Fruit fly (Drosophila melanogaster) whole organism, adult: ENCODE results near the gene gig.

Experiments used
- CG11617 ChIP-seq: fragments of 200-800 bp; sonication (Bioruptor generic); optimal IDR thresholded peaks from 2 replicates; lab custom pipeline; 2017; ENCODE audit warnings: mild to moderate bottlenecking, missing biosample characterization, missing genetic modification reagents, missing genetic modification characterization
- CG12768 ChIP-seq: fragments of 200-800 bp; sonication (Bioruptor generic); optimal IDR thresholded peaks from 2 replicates; lab custom pipeline; 2017; ENCODE audit warnings: missing biosample characterization, missing genetic modification characterization, mild to moderate bottlenecking, moderate library complexity, missing genetic modification reagents
- CG14711 ChIP-seq: fragments of 200-800 bp; sonication (Bioruptor generic); optimal IDR thresholded peaks from 2 replicates; lab custom pipeline; 2018; ENCODE audit warnings: missing biosample characterization, mild to moderate bottlenecking, missing genetic modification characterization, moderate library complexity
- CG1620 ChIP-seq: fragments of 200-800 bp; sonication (Bioruptor generic); optimal IDR thresholded peaks from 2 replicates; lab custom pipeline; 2016; ENCODE audit warnings: missing biosample characterization, missing genetic modification characterization
- CG33017 ChIP-seq: fragments of 200-800 bp; sonication (Bioruptor generic); optimal IDR thresholded peaks from 2 replicates; lab custom pipeline; 2018; ENCODE audit warnings: missing biosample characterization, mild to moderate bottlenecking, missing genetic modification characterization, moderate library complexity
- CG5204 ChIP-seq: fragments of 200-800 bp; sonication (Bioruptor generic); optimal IDR thresholded peaks from 2 replicates; lab custom pipeline; 2016; ENCODE audit warnings: missing biosample characterization, missing genetic modification characterization
- CG7045 ChIP-seq: fragments of 200-800 bp; sonication (Bioruptor generic); optimal IDR thresholded peaks from 2 replicates; lab custom pipeline; 2017; ENCODE audit warnings: missing biosample characterization, mild to moderate bottlenecking, missing genetic modification characterization
- CG7101 ChIP-seq: fragments of 200-800 bp; sonication (Bioruptor generic); optimal IDR thresholded peaks from 2 replicates; lab custom pipeline; 2018; ENCODE audit warnings: missing biosample characterization, mild to moderate bottlenecking, missing genetic modification characterization, moderate library complexity
- Clk ChIP-seq: fragments of 200-800 bp; sonication (Bioruptor generic); optimal IDR thresholded peaks from 2 replicates; lab custom pipeline; 2017; ENCODE audit warnings: missing biosample characterization, missing genetic modification characterization
- Crg-1 ChIP-seq: fragments of 200-800 bp; sonication (Bioruptor generic); optimal IDR thresholded peaks from 2 replicates; lab custom pipeline; 2016; ENCODE audit warnings: missing biosample characterization, missing genetic modification characterization
- Hr96 ChIP-seq: fragments of 200-800 bp; sonication (Bioruptor generic); optimal IDR thresholded peaks from 2 replicates; lab custom pipeline; 2016; ENCODE audit warnings: missing biosample characterization, missing genetic modification characterization
- Mnt ChIP-seq: fragments of 200-800 bp; sonication (Bioruptor generic); optimal IDR thresholded peaks from 2 replicates; lab custom pipeline; 2016; ENCODE audit warnings: missing biosample characterization, mild to moderate bottlenecking, missing genetic modification characterization
- bab1 ChIP-seq: fragments of 200-800 bp; sonication (Bioruptor generic); optimal IDR thresholded peaks from 3 replicates; lab custom pipeline; 2019; ENCODE audit warnings: missing biosample characterization, mild to moderate bottlenecking, missing genetic modification characterization, moderate library complexity
- cic ChIP-seq: fragments of 200-800 bp; sonication (Bioruptor generic); optimal IDR thresholded peaks from 2 replicates; lab custom pipeline; 2017; ENCODE audit warnings: missing biosample characterization, mild to moderate bottlenecking, missing genetic modification characterization, moderate library complexity
- cnc ChIP-seq, 2 experiments: fragments of >200 bp; optimal IDR thresholded peaks; 2 replicates each; lab custom pipeline; 2017
- kay ChIP-seq: fragments of 200-800 bp; sonication (Bioruptor generic); peaks from one replicate; lab custom pipeline; 2016; ENCODE audit warnings: missing biosample characterization, missing genetic modification characterization, borderline replicate concordance
- ovo ChIP-seq: fragments of 200-800 bp; sonication (Bioruptor generic); optimal IDR thresholded peaks from 2 replicates; lab custom pipeline; 2016; ENCODE audit warnings: missing biosample characterization, missing genetic modification characterization
- pad ChIP-seq: fragments of 200-800 bp; sonication (Bioruptor generic); optimal IDR thresholded peaks from 3 replicates; lab custom pipeline; 2017; ENCODE audit warnings: missing biosample characterization, missing genetic modification characterization, mild to moderate bottlenecking, moderate library complexity, missing genetic modification reagents
- tj ChIP-seq: fragments of 200-800 bp; sonication (Bioruptor generic); optimal IDR thresholded peaks from 3 replicates; lab custom pipeline; 2017; ENCODE audit warnings: missing biosample characterization, mild to moderate bottlenecking, missing genetic modification characterization, moderate library complexity
- toe ChIP-seq: fragments of 200-800 bp; sonication (Bioruptor generic); optimal IDR thresholded peaks from 2 replicates; lab custom pipeline; 2016; ENCODE audit warnings: missing biosample characterization, missing genetic modification characterization

The gig gene

dm6 chr3L:20178101-20178500, 49.1 kb downstream of the gig start:
- TF ChIP-seq kay (GFP tag; lab: Kevin White, UChicago), result no peak
- TF ChIP-seq bab1 (GFP tag; lab: Kevin White, UChicago), result no peak
- no peak for TF ChIP-seq Crg-1 (GFP tag; lab: Kevin White, UChicago)
- TF ChIP-seq CG1620 (GFP tag; lab: Kevin White, UChicago), result no peak
- no peak for TF ChIP-seq Mnt (GFP tag; lab: Kevin White, UChicago)
- no peak for TF ChIP-seq CG5204
- TF ChIP-seq ovo (GFP tag; lab: Kevin White, UChicago), result no peak
- no peak for TF ChIP-seq CG7101
- TF ChIP-seq CG14711 (tag; lab: Kevin White, UChicago), result no peak
- no peak for TF ChIP-seq Clk (GFP tag; lab: Kevin White, UChicago)
- TF ChIP-seq CG7045, result no peak
- no peak for TF ChIP-seq toe (GFP tag; lab: Kevin White, UChicago)
- no peak for TF ChIP-seq CG11617
- no peak for TF ChIP-seq CG33017
- no peak for TF ChIP-seq CG12768
- TF ChIP-seq Hr96, result no peak
- TF ChIP-seq cnc (optimal IDR thresholded peaks at IDR 0.05; lab: Kevin White, UChicago), result no peak
- no peak for TF ChIP-seq pad (GFP tag; lab: Kevin White, UChicago)
- no peak for TF ChIP-seq tj (GFP tag; lab: Kevin White, UChicago)
- TF ChIP-seq cic (GFP tag; lab: Kevin White, UChicago), result no peak

- TF ChIP-seq CG1620 (GFP tag; lab: Kevin White, UChicago), result no peak
These were observed 53.8 kb downstream of the gig start for dm6 chr3L:20182799-20183198.

DNA sequence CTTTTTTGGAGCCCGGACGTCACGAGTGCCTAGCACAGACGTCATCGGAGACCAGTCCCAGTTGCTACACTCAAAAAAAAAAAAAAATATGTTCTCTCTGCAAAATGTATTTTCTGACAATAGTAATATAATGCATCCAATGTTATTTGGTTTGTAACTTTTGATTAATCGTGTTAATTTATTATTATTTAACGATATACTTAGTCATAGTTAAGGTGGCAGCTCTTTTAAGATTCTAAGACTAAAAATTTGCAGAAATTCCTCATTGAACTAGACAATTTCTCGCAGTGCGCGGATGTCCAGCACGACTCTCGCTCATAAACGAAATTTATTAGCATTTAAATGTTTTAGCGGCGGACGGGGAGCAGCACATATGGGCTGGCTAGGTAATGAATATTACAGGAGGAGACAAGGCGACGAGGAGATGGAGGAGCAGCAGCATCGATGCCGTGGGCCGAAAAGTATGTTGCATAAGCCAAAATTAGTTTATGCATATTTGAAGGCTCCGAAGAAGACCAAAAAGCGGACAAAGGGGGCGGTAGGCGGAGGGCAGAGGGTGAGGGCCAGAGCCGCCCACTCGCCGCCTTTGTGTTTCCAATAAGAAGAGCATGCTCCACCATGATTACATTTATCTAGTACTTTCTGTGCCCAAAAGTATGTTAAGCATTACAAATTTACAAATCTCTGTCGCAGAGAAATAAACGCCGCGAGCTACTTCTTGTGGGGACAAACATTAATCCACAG, 54.5 kb downstream of the gig start:
- no peak for TF ChIP-seq tj (GFP tag; lab: Kevin White, UChicago)
- peak; percentile 7 for TF ChIP-seq CG5204
- TF ChIP-seq CG12768, result no peak
- no peak for TF ChIP-seq CG33017
- no peak for TF ChIP-seq CG14711 (tag; lab: Kevin White, UChicago)
- no peak for TF ChIP-seq CG7045
- no peak for TF ChIP-seq ovo (GFP tag; lab: Kevin White, UChicago)

DNA sequence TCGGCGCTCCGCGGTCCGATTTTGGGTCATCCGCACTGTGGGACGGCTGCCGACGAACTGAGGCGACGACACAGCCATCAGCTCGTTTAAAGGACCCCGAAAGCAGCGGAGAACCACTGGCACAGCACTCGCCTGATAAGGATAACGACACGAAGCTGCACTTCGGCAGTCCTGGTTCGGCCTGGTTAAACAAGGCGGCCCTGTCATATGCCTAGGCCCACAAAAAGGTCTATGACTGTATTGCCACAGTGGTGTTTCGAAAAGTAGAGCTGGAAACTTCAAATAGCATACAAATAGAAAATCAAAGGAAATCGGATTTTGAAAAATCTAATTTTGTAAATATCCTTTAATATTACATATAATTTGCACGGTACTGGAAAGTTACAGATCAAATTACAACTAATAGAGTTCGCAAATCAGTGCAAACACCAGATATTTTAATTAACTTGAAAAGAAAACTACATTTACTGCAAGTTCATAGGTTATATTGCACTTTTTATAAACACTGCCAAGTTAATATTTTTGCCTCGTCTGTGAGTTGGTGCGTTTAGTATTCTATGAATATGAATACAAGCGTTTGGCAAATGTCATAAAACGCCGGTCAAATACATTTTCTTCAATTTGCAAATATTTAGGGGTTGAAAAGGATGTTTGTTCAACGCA, 56.4 kb downstream of the gig start:
- TF ChIP-seq CG5204 (peak; percentile 51), CG33017 (peak; percentile 32), bab1 (GFP tag; lab: Kevin White, UChicago) (no peak), toe (GFP tag; lab: Kevin White, UChicago) (peak; percentile 9), CG11617 (peak; percentile 6), tj (GFP tag; lab: Kevin White, UChicago) (no peak), kay (GFP tag; lab: Kevin White, UChicago) (no peak), Clk (GFP tag; lab: Kevin White, UChicago) (no peak), pad (GFP tag; lab: Kevin White, UChicago) (no peak), cnc (optimal IDR thresholded peaks at IDR 0.05; lab: Kevin White, UChicago) (no peak), CG12768 (peak; percentile 18), cic (GFP tag; lab: Kevin White, UChicago) (no peak), CG7045 (no peak), CG7101 (peak; percentile 28), ovo (GFP tag; lab: Kevin White, UChicago) (no peak), Hr96 (no peak)

DNA sequence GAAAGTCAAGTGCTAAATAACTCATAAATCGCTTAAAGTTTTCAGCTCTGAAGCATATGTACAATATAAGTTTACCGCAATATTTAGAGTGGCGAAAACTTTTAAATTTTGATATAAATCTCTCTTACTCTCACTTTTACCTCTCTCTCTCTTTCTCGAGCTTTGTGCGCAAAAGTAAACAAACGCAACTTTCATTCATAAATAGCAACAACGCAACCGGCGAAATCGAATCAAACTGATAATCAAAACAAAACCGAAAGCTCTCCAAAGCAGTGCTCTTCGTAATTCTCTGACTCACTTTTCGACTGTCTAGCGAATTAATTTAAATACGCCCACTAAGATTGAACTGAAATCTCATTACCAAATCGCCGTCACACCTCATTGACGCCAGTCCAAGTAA, 56.9 kb downstream of the gig start:
- TF ChIP-seq tj (GFP tag; lab: Kevin White, UChicago) (no peak), Mnt (GFP tag; lab: Kevin White, UChicago) (no peak), cic (GFP tag; lab: Kevin White, UChicago) (peak; percentile 98), kay (GFP tag; lab: Kevin White, UChicago) (peak; percentile 97), CG7101 (no peak)

- TF ChIP-seq cic (GFP tag; lab: Kevin White, UChicago) (peak; percentile 96), CG1620 (GFP tag; lab: Kevin White, UChicago) (no peak), CG7045 (no peak), CG14711 (tag; lab: Kevin White, UChicago) (no peak), Mnt (GFP tag; lab: Kevin White, UChicago) (no peak), cnc (optimal IDR thresholded peaks at IDR 0.05; lab: Kevin White, UChicago) (no peak), CG33017 (no peak), CG12768 (no peak), CG7101 (no peak), toe (GFP tag; lab: Kevin White, UChicago) (no peak), pad (GFP tag; lab: Kevin White, UChicago) (peak; percentile 16), bab1 (GFP tag; lab: Kevin White, UChicago) (no peak), tj (GFP tag; lab: Kevin White, UChicago) (peak; percentile 53), Hr96 (no peak), CG5204 (no peak), Clk (GFP tag; lab: Kevin White, UChicago) (no peak), Crg-1 (GFP tag; lab: Kevin White, UChicago) (peak; percentile 28), CG11617 (no peak), ovo (GFP tag; lab: Kevin White, UChicago) (peak; percentile 0), kay (GFP tag; lab: Kevin White, UChicago) (no peak)
These were observed 57.5 kb downstream of the gig start for dm6 chr3L:20186294-20187020.
